Worm (Caenorhabditis elegans): ENCODE data around the gene bli-1.

bli-1 gene

DNA sequence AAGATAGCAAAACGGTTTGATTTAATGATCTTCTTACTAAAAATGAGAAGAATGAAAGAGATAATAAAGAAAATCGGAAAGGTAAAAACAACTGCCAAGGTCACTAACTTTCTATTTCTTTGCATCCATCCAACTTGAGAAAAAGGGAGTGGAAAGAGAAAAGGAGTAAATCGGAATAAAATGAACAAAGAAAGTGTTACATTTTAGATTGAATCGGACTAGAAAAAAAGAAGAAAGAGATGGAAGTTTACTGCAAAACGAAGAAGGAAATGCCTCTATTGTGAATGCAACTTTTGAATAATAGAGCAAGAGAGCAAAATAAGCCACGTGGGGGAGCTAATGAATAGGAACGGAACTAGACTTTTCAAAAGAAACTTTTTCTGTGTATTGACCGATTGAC, 2.7 kb upstream of the bli-1 start (continued):
- no peak for TF ChIP-seq fkh-8 (tag; optimal IDR thresholded peaks at IDR 0.05)
- TF ChIP-seq zip-4 (GFP tag; optimal IDR thresholded peaks at IDR 0.05), result no peak
- no peak for TF ChIP-seq pqm-1 (tag; optimal IDR thresholded peaks at IDR 0.05)
- peak in 1 of 2 experiments; percentile 8 for TF ChIP-seq lsy-2 (tag; optimal IDR thresholded peaks at IDR 0.05)
- no peak for TF ChIP-seq swsn-7 (tag; optimal IDR thresholded peaks at IDR 0.05)
- no peak for TF ChIP-seq elt-2 (tag; optimal IDR thresholded peaks at IDR 0.05)
- peak; percentile 47 for TF ChIP-seq nhr-85 (tag)

- no peak for TF ChIP-seq efl-1 (optimal IDR thresholded peaks at IDR 0.05)
- peak in 1 of 2 experiments; percentile 69 for TF ChIP-seq efl-1 (GFP tag; optimal IDR thresholded peaks at IDR 0.05 in 1 of 2)
- no peak for TF ChIP-seq sox-4 (tag; optimal IDR thresholded peaks at IDR 0.05)
Observed at ce11 chrII:10706901-10707300, 1.9 kb upstream of the bli-1 start, which contains the start of gene col-80. Gene col-80, plus strand, starts transcription at chrII:10707201.

ce11 chrII:10707439-10708096, 1.2 kb upstream of the bli-1 start:
- TF ChIP-seq zip-4 (GFP tag; optimal IDR thresholded peaks at IDR 0.05) (no peak), C16A3.4 (tag; optimal IDR thresholded peaks at IDR 0.05) (no peak), hlh-4 (tag; optimal IDR thresholded peaks at IDR 0.05) (no peak), fkh-8 (tag; optimal IDR thresholded peaks at IDR 0.05) (no peak), nhr-47 (tag; optimal IDR thresholded peaks at IDR 0.05) (no peak), nhr-12 (tag; optimal IDR thresholded peaks at IDR 0.05) (no peak), lin-35 (GFP tag; optimal IDR thresholded peaks at IDR 0.05) (no peak), nhr-77 (tag; optimal IDR thresholded peaks at IDR 0.05) (no peak), sup-37 (GFP tag; optimal IDR thresholded peaks at IDR 0.05) (no peak)

DNA sequence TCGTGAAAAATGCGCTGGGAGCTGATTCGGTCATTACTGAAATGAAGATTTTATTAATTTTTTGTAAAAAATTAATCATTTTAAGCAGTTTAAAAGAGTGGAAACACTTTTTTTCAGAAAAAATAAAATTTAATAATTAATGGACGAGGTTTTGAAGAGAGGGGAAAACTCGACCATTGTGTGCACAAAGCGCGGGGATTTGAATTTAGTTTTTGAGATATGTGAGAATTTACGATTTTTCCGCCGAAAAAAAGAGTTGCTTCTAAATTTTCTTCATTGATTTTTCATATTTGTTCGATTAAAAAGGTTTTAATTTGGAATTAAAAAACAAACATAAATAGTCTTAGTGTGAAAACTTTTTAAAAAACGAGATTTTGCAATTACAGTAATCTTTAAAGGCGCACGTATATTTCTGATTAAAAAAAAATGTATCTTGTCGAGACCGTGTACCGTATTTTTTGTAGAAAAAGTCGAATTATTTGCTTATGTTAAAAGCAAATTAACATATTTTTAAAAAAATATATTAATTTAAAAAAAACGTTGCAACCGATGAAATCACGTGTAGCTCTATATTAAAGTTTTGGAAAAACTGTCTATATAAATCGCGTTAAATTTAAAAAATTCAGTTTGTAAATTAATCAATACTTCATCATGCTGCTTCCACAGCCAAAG, 5.6 kb downstream of the bli-1 start, which contains the start of the genes dph-2 and C09G5.7:
Gene dph-2, minus strand, starts transcription at position 36 of the 672 bp plus-strand sequence.
Gene C09G5.7, plus strand, starts transcription at position 622 of the 672 bp plus-strand sequence.
- peak; percentile 70 for TF ChIP-seq ceh-90 (tag; optimal IDR thresholded peaks at IDR 0.05)
- TF ChIP-seq rnt-1 (tag; optimal IDR thresholded peaks at IDR 0.05), result peak; percentile 82
- peak; percentile 81 to 90 (median 87) for TF ChIP-seq dpl-1 (GFP tag; optimal IDR thresholded peaks at IDR 0.05)
- peak; percentile 62 for TF ChIP-seq nhr-71 (tag; optimal IDR thresholded peaks at IDR 0.05)
- TF ChIP-seq F16B12.6 (tag; optimal IDR thresholded peaks at IDR 0.05), result no peak
- no peak for TF ChIP-seq mdl-1 (tag; optimal IDR thresholded peaks at IDR 0.05)
- no peak for TF ChIP-seq elt-2 (tag; optimal IDR thresholded peaks at IDR 0.05)
- peak; percentile 35 for TF ChIP-seq blmp-1 (tag; optimal IDR thresholded peaks at IDR 0.05)
- peak; percentile 4; the same call in 1 of the 2 replicates for TF ChIP-seq isw-1 (GFP tag; IDR thresholded peaks at IDR 0.05)
- peak; percentile 87 to 93 for TF ChIP-seq lin-35 (GFP tag; optimal IDR thresholded peaks at IDR 0.05)
- no peak for TF ChIP-seq ceh-63 (GFP tag; optimal IDR thresholded peaks at IDR 0.05)
- TF ChIP-seq tlp-1 (tag; optimal IDR thresholded peaks at IDR 0.05), result no peak
- TF ChIP-seq nhr-47 (tag; optimal IDR thresholded peaks at IDR 0.05), result no peak
- TF ChIP-seq lin-14 (GFP tag; optimal IDR thresholded peaks at IDR 0.05), result peak; percentile 9
- peak; percentile 35 for TF ChIP-seq lin-15B (tag; optimal IDR thresholded peaks at IDR 0.05)
- peak; percentile 35 for TF ChIP-seq nhr-90 (tag; optimal IDR thresholded peaks at IDR 0.05; ENCODE audit: poor library complexity)
- TF ChIP-seq efl-3 (GFP tag; optimal IDR thresholded peaks at IDR 0.05), result no peak
- TF ChIP-seq hlh-17 (GFP tag; optimal IDR thresholded peaks at IDR 0.05; ENCODE audit: borderline replicate concordance), result no peak
- TF ChIP-seq ztf-4 (tag; optimal IDR thresholded peaks at IDR 0.05), result no peak
- no peak for TF ChIP-seq ceh-8 (GFP tag; optimal IDR thresholded peaks at IDR 0.05)
- no peak for TF ChIP-seq pag-3 (tag; optimal IDR thresholded peaks at IDR 0.05; ENCODE audit: borderline replicate concordance, insufficient read depth)
- peak; percentile 7 for TF ChIP-seq dsc-1 (tag; optimal IDR thresholded peaks at IDR 0.05)
- TF ChIP-seq sptf-1 (tag; optimal IDR thresholded peaks at IDR 0.05), result no peak
- peak; percentile 37 for TF ChIP-seq xbp-1 (tag; optimal IDR thresholded peaks at IDR 0.05)
- TF ChIP-seq skn-1 (tag; optimal IDR thresholded peaks at IDR 0.05), result peak; percentile 54
- TF ChIP-seq nhr-76 (tag; optimal IDR thresholded peaks at IDR 0.05), result no peak
- peak; percentile 23 to 63 for TF ChIP-seq lsy-2 (tag; optimal IDR thresholded peaks at IDR 0.05)
- TF ChIP-seq fkh-4 (tag; optimal IDR thresholded peaks at IDR 0.05; ENCODE audit: borderline replicate concordance), result peak; percentile 10
- peak; percentile 24 for TF ChIP-seq mep-1 (tag; optimal IDR thresholded peaks at IDR 0.05)
- TF ChIP-seq lin-13 (GFP tag; optimal IDR thresholded peaks at IDR 0.05), result no peak
- peak; percentile 65 for TF ChIP-seq irx-1 (tag; optimal IDR thresholded peaks at IDR 0.05)
- peak; percentile 74 to 90 for TF ChIP-seq efl-1 (optimal IDR thresholded peaks at IDR 0.05)
- TF ChIP-seq efl-1 (GFP tag; optimal IDR thresholded peaks at IDR 0.05 in 1 of 2), result peak; percentile 89 to 99

All from whole organism, L1 larva.